Worm (Caenorhabditis elegans): ENCODE measurements around the gene C49C3.11.

ce11 chrIV:17383046-17383445 lies 39.5 kb downstream of the C49C3.11 start, which contains the start of gene C30H6.12:
- TF ChIP-seq T22C8.4 (GFP tag; IDR thresholded peaks at IDR 0.05) (no peak), cog-1 (tag; optimal IDR thresholded peaks at IDR 0.05) (no peak), flt-1 (GFP tag; IDR thresholded peaks at IDR 0.05) (no peak), klf-2 (GFP tag; conservative IDR thresholded peaks at IDR 0.05) (no peak), ztf-29 (GFP tag; IDR thresholded peaks at IDR 0.05) (no peak), ztf-23 (GFP tag; IDR thresholded peaks at IDR 0.05) (no peak)
